Worm (Caenorhabditis elegans) whole organism, midembryonic: ENCODE data around the gene ubxn-2.

Source experiments
- T22C8.4 ChIP-seq: fragments of 200-800 bp; sonication (Bioruptor generic); IDR thresholded peaks from 2 replicates; pipeline ENCODE4 v1.3.6; 2022; ENCODE audit warnings: missing genetic modification characterization, missing compliant biosample characterization
- klf-2 ChIP-seq: fragments of 200-800 bp; sonication (Bioruptor generic); conservative IDR thresholded peaks from 2 replicates; pipeline ENCODE4 v1.3.6; 2022; ENCODE audit warnings: missing genetic modification reagents, missing genetic modification characterization, missing compliant biosample characterization
- ztf-29 ChIP-seq: fragments of 200-800 bp; sonication (Bioruptor generic); IDR thresholded peaks from 2 replicates; pipeline ENCODE4 v1.3.6; 2022; ENCODE audit warnings: missing genetic modification reagents, missing genetic modification characterization, missing compliant biosample characterization

DNA sequence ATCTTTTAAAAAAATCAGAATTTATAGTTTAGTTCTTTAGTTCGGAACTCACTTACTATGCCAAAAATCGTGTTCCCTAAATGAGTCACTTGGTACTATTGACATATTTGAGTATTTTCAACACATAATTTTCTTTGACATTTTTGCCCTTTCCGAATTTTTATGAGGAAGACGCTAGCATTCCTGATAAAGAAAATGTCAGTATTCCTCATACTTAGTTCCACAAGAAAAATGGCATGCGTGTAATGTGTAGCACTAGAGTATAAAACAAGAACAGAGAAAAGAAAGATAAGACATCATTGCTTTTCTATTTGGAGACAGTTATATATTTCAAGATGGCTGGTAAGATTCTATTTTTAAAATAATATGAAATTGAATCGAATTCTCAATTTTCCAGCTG is 4.3 kb upstream of the ubxn-2 start, which contains the start of gene Y94H6A.2:
- no peak for TF ChIP-seq T22C8.4 (GFP tag; lab: Robert Waterston, UW)
- no peak for TF ChIP-seq ztf-29 (GFP tag; lab: Robert Waterston, UW)
- no peak for TF ChIP-seq klf-2
